Worm (Caenorhabditis elegans) whole organism, L4/young adult: ENCODE results near the gene unc-34.

Experiments used
- dao-5 ChIP-seq: sonication (generic microtip); optimal IDR thresholded peaks from 2 replicates; lab custom pipeline; 2016; ENCODE audit warnings: missing genotype, missing genetic modification characterization, moderate library complexity, missing compliant biosample characterization
- him-1 ChIP-seq: sonication (generic microtip); optimal IDR thresholded peaks from 2 replicates; lab custom pipeline; 2016; ENCODE audit warnings: missing genotype, missing genetic modification reagents, missing genetic modification characterization, missing compliant biosample characterization

DNA sequence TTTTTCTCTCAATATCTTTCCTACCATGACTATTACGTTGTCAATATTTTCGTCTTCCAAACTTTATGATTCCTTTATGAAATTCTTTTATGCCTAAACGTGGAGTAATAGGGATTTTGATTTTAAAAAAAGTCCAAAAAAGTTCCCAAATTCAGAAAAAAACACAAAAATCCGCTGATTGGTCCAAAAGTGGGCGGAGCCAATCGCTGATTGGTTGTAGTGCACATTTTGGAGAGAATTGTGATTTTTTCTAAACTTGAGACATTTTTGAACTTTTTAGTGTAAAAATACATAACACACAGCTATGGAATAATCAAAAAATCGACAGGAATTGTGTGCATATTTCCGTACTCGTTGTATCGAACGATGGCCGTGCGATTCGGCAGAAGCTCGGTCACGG lies 43.2 kb upstream of the unc-34 start:
- TF ChIP-seq him-1 (no peak), dao-5 (tag; lab: Kevin White, UChicago) (no peak)
